Worm (Caenorhabditis elegans) whole organism, L4 larva: ENCODE results near the gene ppat-1.

ENCODE experiments used
- F10B5.3 ChIP-seq: sonication (generic microtip); optimal IDR thresholded peaks from 2 replicates; lab custom pipeline; 2016; ENCODE audit warnings: mild to moderate bottlenecking, missing genetic modification characterization, missing compliant biosample characterization
- F26F4.8 ChIP-seq: fragments of 200-800 bp; sonication (Bioruptor generic); conservative IDR thresholded peaks from 2 replicates; pipeline ENCODE4 v1.3.6; 2022; ENCODE audit warnings: missing genetic modification characterization, missing compliant biosample characterization
- F44E2.7 ChIP-seq: fragments of 200-800 bp; sonication (Bioruptor generic); IDR thresholded peaks from 2 replicates; pipeline ENCODE4 v2.1.2; 2022; ENCODE audit warnings: missing genetic modification characterization, missing compliant biosample characterization
- T20F7.1 ChIP-seq: fragments of 200-800 bp; sonication (Bioruptor generic); optimal IDR thresholded peaks from 2 replicates; lab custom pipeline; 2018; ENCODE audit warnings: mild to moderate bottlenecking, missing genetic modification characterization, missing compliant biosample characterization
- Y48G9A.11 ChIP-seq: fragments of 200-800 bp; sonication (Bioruptor generic); IDR thresholded peaks from 2 replicates; pipeline ENCODE4 v1.3.6; 2022; ENCODE audit warnings: missing genetic modification reagents, missing genetic modification characterization, missing compliant biosample characterization
- Y75B8A.6 ChIP-seq: fragments of 200-800 bp; sonication (Bioruptor generic); IDR thresholded peaks from 2 replicates; pipeline ENCODE4 v1.3.6; 2022; ENCODE audit warnings: missing genetic modification reagents, missing genetic modification characterization, missing compliant biosample characterization
- aha-1 ChIP-seq: fragments of 150-350 bp; peaks from one replicate; lab custom pipeline; 2014; ENCODE audit warnings: missing biosample characterization, missing genetic modification characterization
- ama-1 ChIP-seq: fragments of 150-350 bp; optimal IDR thresholded peaks from 2 replicates; lab custom pipeline; 2014; ENCODE audit warnings: inconsistent platforms, mixed read lengths
- attf-4 ChIP-seq: sonication (generic microtip); optimal IDR thresholded peaks from 3 replicates; lab custom pipeline; 2017; ENCODE audit warnings: missing biosample characterization, missing genetic modification characterization
- ceh-20 ChIP-seq: fragments of 200-800 bp; sonication (Bioruptor generic); IDR thresholded peaks from 2 replicates; pipeline ENCODE4 v1.3.6; 2022; ENCODE audit warnings: missing genetic modification reagents, missing genetic modification characterization, missing compliant biosample characterization
- ceh-28 ChIP-seq: fragments of 150-350 bp; optimal IDR thresholded peaks from 2 replicates; lab custom pipeline; 2014; ENCODE audit warnings: missing biosample characterization, missing genetic modification reagents, missing genetic modification characterization
- ceh-44 ChIP-seq: fragments of 200-800 bp; sonication (Bioruptor generic); IDR thresholded peaks from 2 replicates; pipeline ENCODE4 v1.3.6; 2022; ENCODE audit warnings: missing genetic modification reagents, missing genetic modification characterization, missing compliant biosample characterization
- ces-1 ChIP-seq: fragments of 150-350 bp; sonication (generic microtip); optimal IDR thresholded peaks from 4 replicates; lab custom pipeline; 2014; ENCODE audit warnings: missing biosample characterization, missing genetic modification reagents, missing genetic modification characterization
- daf-16 ChIP-seq, 3 experiments: sonication (generic microtip); optimal IDR thresholded peaks; 2 replicates each; lab custom pipeline; 2016 to 2017; ENCODE audit warnings: missing genetic modification characterization in 3 of 3, missing genetic modification reagents in 3 of 3, mild to moderate bottlenecking in 2 of 3, missing compliant biosample characterization in 2 of 3, missing biosample characterization in 1 of 3, moderate library complexity in 1 of 3
- dmd-6 ChIP-seq: fragments of 200-800 bp; sonication (Bioruptor generic); IDR thresholded peaks from 2 replicates; pipeline ENCODE4 v1.3.6; 2022; ENCODE audit warnings: missing genetic modification reagents, missing genetic modification characterization, missing compliant biosample characterization
- dmd-9 ChIP-seq: fragments of 200-800 bp; sonication (Bioruptor generic); IDR thresholded peaks from 2 replicates; pipeline ENCODE4 v1.3.6; 2022; ENCODE audit warnings: missing genetic modification reagents, missing genetic modification characterization, missing compliant biosample characterization
- egl-27 ChIP-seq: sonication (generic microtip); optimal IDR thresholded peaks from 3 replicates; lab custom pipeline; 2017; ENCODE audit warnings: missing biosample characterization, missing genetic modification reagents, missing genetic modification characterization
- egl-43 ChIP-seq: fragments of 200-800 bp; sonication (Bioruptor generic); IDR thresholded peaks from 2 replicates; pipeline ENCODE4 v1.3.6; 2022; ENCODE audit warnings: missing genetic modification reagents, missing genetic modification characterization, missing compliant biosample characterization
- fkh-10 ChIP-seq: fragments of 150-350 bp; optimal IDR thresholded peaks from 2 replicates; lab custom pipeline; 2014; ENCODE audit warnings: missing biosample characterization, missing genetic modification reagents, missing genetic modification characterization
- gei-8 ChIP-seq: fragments of 200-800 bp; sonication (Bioruptor generic); optimal IDR thresholded peaks from 2 replicates; lab custom pipeline; 2018; ENCODE audit warnings: mild to moderate bottlenecking, missing genetic modification characterization, missing compliant biosample characterization
- hlh-11 ChIP-seq: fragments of 200-800 bp; sonication (Bioruptor generic); optimal IDR thresholded peaks from 2 replicates; lab custom pipeline; 2018; ENCODE audit warnings: mild to moderate bottlenecking, missing genetic modification characterization, missing compliant biosample characterization
- hlh-30 ChIP-seq: sonication (generic microtip); optimal IDR thresholded peaks from 2 replicates; lab custom pipeline; 2017; ENCODE audit warnings: antibody characterized with exemption, mild to moderate bottlenecking, missing genetic modification characterization, missing compliant biosample characterization; ENCODE audit not compliant: insufficient read depth
- hmg-1.1 ChIP-seq: fragments of 200-800 bp; sonication (Bioruptor generic); IDR thresholded peaks from 2 replicates; pipeline ENCODE4 v1.3.6; 2022; ENCODE audit warnings: missing genetic modification reagents, missing genetic modification characterization, missing compliant biosample characterization
- jun-1 ChIP-seq: fragments of 150-350 bp; optimal IDR thresholded peaks from 2 replicates; lab custom pipeline; 2014; ENCODE audit warnings: missing biosample characterization, missing genetic modification reagents, missing genetic modification characterization
- lim-7 ChIP-seq: fragments of 200-800 bp; sonication (Bioruptor generic); IDR thresholded peaks from 2 replicates; pipeline ENCODE4 v1.3.6; 2022; ENCODE audit warnings: missing genetic modification characterization, missing compliant biosample characterization
- lin-1 ChIP-seq: fragments of 200-800 bp; sonication (Bioruptor generic); IDR thresholded peaks from 2 replicates; pipeline ENCODE4 v1.3.6; 2022; ENCODE audit warnings: missing genetic modification reagents, missing genetic modification characterization, missing compliant biosample characterization
- lin-15B ChIP-seq: fragments of 150-350 bp; sonication (generic microtip); optimal IDR thresholded peaks from 3 replicates; lab custom pipeline; 2014; ENCODE audit warnings: missing biosample characterization, missing genetic modification characterization
- lir-3 ChIP-seq: sonication (generic microtip); optimal IDR thresholded peaks from 2 replicates; lab custom pipeline; 2016; ENCODE audit warnings: mild to moderate bottlenecking, missing genetic modification characterization, missing compliant biosample characterization
- lsy-2 ChIP-seq, 2 experiments: fragments of 150-350 bp in 1 of 2; sonication (generic microtip) in 1 of 2; optimal IDR thresholded peaks; 2 replicates each; lab custom pipeline; 2014 to 2017; ENCODE audit warnings: missing biosample characterization in 2 of 2, missing genetic modification characterization in 2 of 2
- mdt-29 ChIP-seq: fragments of 200-800 bp; sonication (Bioruptor generic); IDR thresholded peaks from 2 replicates; pipeline ENCODE4 v1.3.6; 2022; ENCODE audit warnings: missing genetic modification reagents, missing genetic modification characterization, missing compliant biosample characterization
- mxl-3 ChIP-seq: fragments of 200-800 bp; sonication (Bioruptor generic); optimal IDR thresholded peaks from 2 replicates; lab custom pipeline; 2018; ENCODE audit warnings: mild to moderate bottlenecking, missing genetic modification characterization, missing compliant biosample characterization
- nhr-10 ChIP-seq: fragments of 150-350 bp; optimal IDR thresholded peaks from 2 replicates; lab custom pipeline; 2014; ENCODE audit warnings: missing biosample characterization, missing genetic modification characterization
- nhr-11 ChIP-seq: fragments of 150-350 bp; optimal IDR thresholded peaks from 2 replicates; lab custom pipeline; 2014; ENCODE audit warnings: missing biosample characterization, missing genetic modification characterization
- nhr-237 ChIP-seq: sonication (generic microtip); optimal IDR thresholded peaks from 2 replicates; lab custom pipeline; 2017; ENCODE audit warnings: missing biosample characterization, missing genetic modification characterization
- nhr-25 ChIP-seq: sonication (generic microtip); optimal IDR thresholded peaks from 2 replicates; lab custom pipeline; 2017; ENCODE audit warnings: missing genetic modification characterization, mild to moderate bottlenecking, missing compliant biosample characterization, antibody characterized with exemption, moderate library complexity, borderline replicate concordance; ENCODE audit not compliant: insufficient read depth
- nhr-28 ChIP-seq: fragments of 150-350 bp; optimal IDR thresholded peaks from 2 replicates; lab custom pipeline; 2014; ENCODE audit warnings: missing biosample characterization, missing genetic modification characterization
- nhr-42 ChIP-seq: fragments of 200-800 bp; sonication (Bioruptor generic); IDR thresholded peaks from 2 replicates; pipeline ENCODE4 v1.3.6; 2022; ENCODE audit warnings: missing genetic modification characterization, missing compliant biosample characterization
- nhr-76 ChIP-seq: fragments of 150-350 bp; optimal IDR thresholded peaks from 2 replicates; lab custom pipeline; 2014; ENCODE audit warnings: missing biosample characterization, missing genetic modification characterization
- nhr-77 ChIP-seq: fragments of 150-350 bp; optimal IDR thresholded peaks from 2 replicates; lab custom pipeline; 2014; ENCODE audit warnings: missing biosample characterization, missing genetic modification characterization
- php-3 ChIP-seq: fragments of 200-800 bp; sonication (Bioruptor generic); IDR thresholded peaks from 2 replicates; pipeline ENCODE4 v1.3.6; 2022; ENCODE audit warnings: missing genetic modification reagents, missing genetic modification characterization, missing compliant biosample characterization
- pqm-1 ChIP-seq: sonication (generic microtip); optimal IDR thresholded peaks from 2 replicates; lab custom pipeline; 2017; ENCODE audit warnings: missing biosample characterization, missing genetic modification characterization
- rbr-2 ChIP-seq: sonication (generic microtip); optimal IDR thresholded peaks from 2 replicates; lab custom pipeline; 2016; ENCODE audit warnings: missing genotype, missing genetic modification characterization, missing compliant biosample characterization
- sdz-12 ChIP-seq: fragments of 200-800 bp; sonication (Bioruptor generic); optimal IDR thresholded peaks from 2 replicates; lab custom pipeline; 2018; ENCODE audit warnings: mild to moderate bottlenecking, missing genetic modification characterization, missing compliant biosample characterization
- snpc-4 ChIP-seq: fragments of 150-350 bp; optimal IDR thresholded peaks from 2 replicates; lab custom pipeline; 2014; ENCODE audit warnings: missing biosample characterization, missing genetic modification characterization
- spr-1 ChIP-seq: sonication (generic microtip); optimal IDR thresholded peaks from 2 replicates; lab custom pipeline; 2016; ENCODE audit warnings: mild to moderate bottlenecking, missing genetic modification characterization, missing compliant biosample characterization
- unc-39 ChIP-seq: sonication (generic microtip); optimal IDR thresholded peaks from 2 replicates; lab custom pipeline; 2017; ENCODE audit warnings: missing biosample characterization, missing genetic modification characterization
- unc-62 ChIP-seq, 3 experiments: fragments of 150-350 bp in 1 of 3; sonication (generic microtip); optimal IDR thresholded peaks in 2 of 3; peaks in 1 of 3; 1 replicate in 1 of 3; 2 replicates in 2 of 3; lab custom pipeline; 2014 to 2017; ENCODE audit warnings: missing biosample characterization in 3 of 3, missing genetic modification characterization in 3 of 3, missing genetic modification reagents in 3 of 3, missing genotype in 1 of 3
- zip-11 ChIP-seq: fragments of 200-800 bp; sonication (Bioruptor generic); IDR thresholded peaks from 2 replicates; pipeline ENCODE4 v1.3.6; 2022; ENCODE audit warnings: missing genetic modification characterization, missing compliant biosample characterization
- zip-2 ChIP-seq: fragments of 150-350 bp; optimal IDR thresholded peaks from 2 replicates; lab custom pipeline; 2014; ENCODE audit warnings: missing biosample characterization, missing genetic modification characterization
- ztf-11 ChIP-seq: fragments of 150-350 bp; optimal IDR thresholded peaks from 2 replicates; lab custom pipeline; 2014; ENCODE audit warnings: missing biosample characterization, missing genetic modification characterization

Gene ppat-1

DNA sequence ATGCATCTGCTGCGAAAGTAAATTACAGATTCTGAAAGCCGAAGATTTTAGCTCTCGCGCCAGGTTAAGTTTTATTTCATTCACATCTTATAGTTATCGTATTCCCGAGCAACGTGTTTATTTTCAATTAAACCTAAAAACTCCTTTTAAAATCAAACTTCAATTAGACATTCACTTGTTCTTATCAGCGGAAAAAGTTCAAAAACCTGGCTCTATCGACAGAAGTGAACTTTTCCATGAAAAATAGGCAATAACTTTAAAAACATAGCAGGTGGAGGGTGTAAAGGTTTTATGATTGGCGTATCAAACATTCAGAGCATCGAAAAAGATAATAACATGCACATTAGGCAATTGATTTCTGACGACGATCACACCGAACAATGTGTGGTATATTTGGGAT, at the start of gene ppat-1:
ppat-1 (plus strand) TSS at position 316 of the 400 bp plus-strand sequence.
- TF ChIP-seq php-3 (GFP tag; lab: Robert Waterston, UW) (0 out of 2 replicates have a peak, but pooled peaks have one; percentile 14), zip-2 (tag; lab: Kevin White, UChicago) (no peak), ztf-11 (tag; lab: Kevin White, UChicago) (no peak), spr-1 (tag; lab: Kevin White, UChicago) (no peak), lin-15B (tag; lab: Kevin White, UChicago) (no peak), ceh-28 (no peak), daf-16 (GFP tag; optimal IDR thresholded peaks at IDR 0.05; lab: Kevin White, UChicago) (no peak), daf-16 (tag; optimal IDR thresholded peaks at IDR 0.05; lab: Kevin White, UChicago) (peak; percentile 73), unc-39 (tag; lab: Kevin White, UChicago) (no peak), ama-1 (lab: Kevin White, UChicago) (no peak), fkh-10 (GFP tag; lab: Kevin White, UChicago) (no peak), lsy-2 (tag; optimal IDR thresholded peaks at IDR 0.05; lab: Kevin White, UChicago) (no peak), F26F4.8 (GFP tag; lab: Robert Waterston, UW) (no peak), gei-8 (GFP tag; lab: Kevin White, UChicago) (no peak), attf-4 (tag; lab: Kevin White, UChicago) (no peak), mxl-3 (no peak), F44E2.7 (no peak), ceh-20 (no peak), aha-1 (tag; lab: Kevin White, UChicago) (peak; percentile 75), pqm-1 (tag; lab: Kevin White, UChicago) (no peak), egl-27 (tag; lab: Kevin White, UChicago) (no peak), mdt-29 (no peak), sdz-12 (no peak)

DNA sequence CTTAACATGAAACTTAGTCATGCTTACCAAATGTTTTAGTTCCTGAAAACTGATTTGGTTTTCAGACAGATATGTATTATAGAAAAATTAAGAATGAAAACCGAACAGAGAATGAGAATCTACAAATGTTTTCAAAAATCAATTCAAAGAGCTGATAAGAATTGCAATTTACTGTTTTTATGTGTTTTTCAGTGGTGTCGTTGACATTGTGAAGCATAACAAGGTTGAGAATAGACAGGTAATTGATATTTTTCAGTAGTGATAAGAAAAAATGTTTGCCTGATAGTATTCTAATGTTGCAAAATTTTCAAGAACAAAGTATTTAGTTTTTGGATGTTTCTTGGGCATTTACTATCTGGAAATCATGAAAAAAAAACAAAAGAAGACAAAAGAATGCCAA, 45.8 kb upstream of the ppat-1 start, which contains the start of gene pfas-1:
pfas-1 (minus strand) TSS at position 49 of the 400 bp plus-strand sequence.
- TF ChIP-seq ceh-44 (GFP tag; lab: Robert Waterston, UW) (no peak), jun-1 (tag; lab: Kevin White, UChicago) (no peak), lin-1 (no peak), hlh-11 (peak; percentile 41), snpc-4 (no peak), lim-7 (GFP tag; lab: Robert Waterston, UW) (no peak), dmd-6 (GFP tag; lab: Robert Waterston, UW) (peak; percentile 68), hmg-1.1 (GFP tag; lab: Robert Waterston, UW) (no peak), Y48G9A.11 (GFP tag; lab: Robert Waterston, UW) (no peak), nhr-25 (tag; lab: Kevin White, UChicago) (no peak), nhr-77 (tag; lab: Kevin White, UChicago) (no peak), mdt-29 (no peak), egl-43 (GFP tag; lab: Robert Waterston, UW) (no peak), pqm-1 (tag; lab: Kevin White, UChicago) (peak; percentile 79), nhr-10 (tag; lab: Kevin White, UChicago) (no peak), fkh-10 (GFP tag; lab: Kevin White, UChicago) (no peak), php-3 (GFP tag; lab: Robert Waterston, UW) (peak; percentile 91), nhr-42 (GFP tag; lab: Robert Waterston, UW) (no peak), unc-62 (GFP tag; optimal IDR thresholded peaks at IDR 0.05 in 1 of 2; lab: Kevin White, UChicago) (no peak), unc-62 (tag; optimal IDR thresholded peaks at IDR 0.05; lab: Kevin White, UChicago) (no peak), F10B5.3 (tag; lab: Kevin White, UChicago) (no peak), mxl-3 (no peak), daf-16 (GFP tag; optimal IDR thresholded peaks at IDR 0.05; lab: Kevin White, UChicago) (no peak), daf-16 (tag; optimal IDR thresholded peaks at IDR 0.05; lab: Kevin White, UChicago) (peak; percentile 91), zip-2 (tag; lab: Kevin White, UChicago) (no peak), aha-1 (tag; lab: Kevin White, UChicago) (no peak), nhr-28 (peak; percentile 73), ces-1 (no peak), dmd-9 (GFP tag; lab: Robert Waterston, UW) (no peak), rbr-2 (tag; lab: Kevin White, UChicago) (no peak), nhr-11 (tag; lab: Kevin White, UChicago) (no peak), hlh-30 (tag; lab: Kevin White, UChicago) (no peak), lir-3 (no peak), zip-11 (GFP tag; lab: Robert Waterston, UW) (no peak), Y75B8A.6 (no peak), T20F7.1 (GFP tag; lab: Kevin White, UChicago) (peak; percentile 20), nhr-76 (tag; lab: Kevin White, UChicago) (no peak), nhr-237 (no peak)
